Fruit fly (Drosophila melanogaster) whole organism, wandering third instar larva: ENCODE data around the gene raw.

Experiments
- Abd-B ChIP-seq: fragments of >200 bp; optimal IDR thresholded peaks from 2 replicates; lab custom pipeline; 2017; ENCODE audit warnings: missing biosample characterization, missing genetic modification characterization
- CG32264 ChIP-seq: fragments of 200-800 bp; sonication (Bioruptor generic); optimal IDR thresholded peaks from 2 replicates; lab custom pipeline; 2016; ENCODE audit warnings: missing biosample characterization, missing genetic modification characterization
- CG9705 ChIP-seq: fragments of 200-800 bp; sonication (Bioruptor generic); optimal IDR thresholded peaks from 2 replicates; lab custom pipeline; 2018; ENCODE audit warnings: missing biosample characterization, mild to moderate bottlenecking, missing genetic modification characterization
- CrebA ChIP-seq: fragments of 200-800 bp; sonication (Bioruptor generic); optimal IDR thresholded peaks from 2 replicates; lab custom pipeline; 2016; ENCODE audit warnings: missing biosample characterization, mild to moderate bottlenecking, missing genetic modification characterization, borderline replicate concordance
- Dfd ChIP-seq: fragments of >200 bp; optimal IDR thresholded peaks from 2 replicates; lab custom pipeline; 2017; ENCODE audit warnings: missing biosample characterization, missing genetic modification characterization
- Dif ChIP-seq: fragments of 200-275, 200-300 bp; sonication (Bioruptor generic); optimal IDR thresholded peaks from 2 replicates; lab custom pipeline; 2018; ENCODE audit warnings: missing biosample characterization, missing genetic modification characterization; ENCODE audit not compliant: partially characterized antibody
- GATAd ChIP-seq: sonication (Bioruptor generic); optimal IDR thresholded peaks from 2 replicates; lab custom pipeline; 2016; ENCODE audit warnings: missing biosample characterization, missing genetic modification characterization
- HLH106 ChIP-seq: fragments of 200-800 bp; optimal IDR thresholded peaks from 3 replicates; lab custom pipeline; 2019; ENCODE audit warnings: missing biosample characterization, mild to moderate bottlenecking, missing genetic modification characterization, moderate library complexity
- Hnf4 ChIP-seq: fragments of 200-800 bp; sonication (Bioruptor generic); optimal IDR thresholded peaks from 2 replicates; lab custom pipeline; 2016; ENCODE audit warnings: missing biosample characterization, mild to moderate bottlenecking, missing genetic modification characterization
- Hr78 ChIP-seq: fragments of >200 bp; optimal IDR thresholded peaks from 2 replicates; lab custom pipeline; 2017; ENCODE audit warnings: missing biosample characterization, missing genetic modification characterization
- Hr83 ChIP-seq: fragments of 200-300 bp; sonication (Bioruptor generic); optimal IDR thresholded peaks from 2 replicates; lab custom pipeline; 2016; ENCODE audit warnings: missing biosample characterization, mild to moderate bottlenecking, missing genetic modification characterization, moderate library complexity; ENCODE audit not compliant: poor library complexity, severe bottlenecking
- Jra ChIP-seq: sonication (Bioruptor generic); optimal IDR thresholded peaks from 2 replicates; lab custom pipeline; 2016; ENCODE audit warnings: missing biosample characterization, missing genetic modification characterization
- Mio ChIP-seq: sonication (Bioruptor generic); optimal IDR thresholded peaks from 2 replicates; lab custom pipeline; 2016; ENCODE audit warnings: missing biosample characterization, missing genetic modification characterization
- Myc ChIP-seq: fragments of >200 bp; optimal IDR thresholded peaks from 2 replicates; lab custom pipeline; 2017
- N ChIP-seq: fragments of >200 bp; optimal IDR thresholded peaks from 2 replicates; lab custom pipeline; 2018; ENCODE audit warnings: missing biosample characterization, missing external identifiers, missing genetic modification characterization
- OdsH ChIP-seq: fragments of 200-800 bp; sonication (Bioruptor generic); optimal IDR thresholded peaks from 2 replicates; lab custom pipeline; 2016; ENCODE audit warnings: missing biosample characterization, mild to moderate bottlenecking, missing genetic modification characterization
- Rel ChIP-seq, 2 experiments: fragments of 200-800 bp; sonication (Bioruptor generic) in 1 of 2; optimal IDR thresholded peaks; 2 replicates in 1 of 2; 3 replicates in 1 of 2; lab custom pipeline; 2016 to 2019; ENCODE audit warnings: mild to moderate bottlenecking in 2 of 2, missing biosample characterization in 2 of 2, missing genetic modification characterization in 2 of 2, moderate library complexity in 1 of 2
- Sp1 ChIP-seq: fragments of 200-800 bp; sonication (Bioruptor generic); optimal IDR thresholded peaks from 3 replicates; lab custom pipeline; 2019; ENCODE audit warnings: missing biosample characterization, mild to moderate bottlenecking, missing genetic modification characterization, moderate library complexity
- Vsx2 ChIP-seq: fragments of 200-300, 225-300 bp; sonication (Bioruptor generic); optimal IDR thresholded peaks from 2 replicates; lab custom pipeline; 2018; ENCODE audit warnings: missing biosample characterization, missing genetic modification characterization; ENCODE audit not compliant: partially characterized antibody
- br ChIP-seq: fragments of 200-800 bp; sonication (Bioruptor generic); optimal IDR thresholded peaks from 2 replicates; lab custom pipeline; 2016; ENCODE audit warnings: missing biosample characterization, missing genetic modification characterization
- brk ChIP-seq: fragments of 200-800 bp; sonication (Bioruptor generic); optimal IDR thresholded peaks from 2 replicates; lab custom pipeline; 2016; ENCODE audit warnings: missing biosample characterization, mild to moderate bottlenecking, missing genetic modification characterization
- dl ChIP-seq, 2 experiments: fragments of 175-275, 200-275 bp in 1 of 2; fragments of 200-275 bp in 1 of 2; sonication (Bioruptor generic); optimal IDR thresholded peaks; lab custom pipeline; 2018; ENCODE audit warnings: mild to moderate bottlenecking in 2 of 2, missing biosample characterization in 2 of 2, missing genetic modification characterization in 2 of 2, moderate library complexity in 2 of 2; ENCODE audit not compliant: partially characterized antibody in 2 of 2, insufficient read depth in 1 of 2
- dmrt93B ChIP-seq: fragments of 200-800 bp; sonication (Bioruptor generic); optimal IDR thresholded peaks from 2 replicates; lab custom pipeline; 2018; ENCODE audit warnings: missing biosample characterization, mild to moderate bottlenecking, missing genetic modification characterization
- dsf ChIP-seq: sonication (Bioruptor generic); optimal IDR thresholded peaks from 2 replicates; lab custom pipeline; 2016; ENCODE audit warnings: missing biosample characterization, missing genetic modification characterization, borderline replicate concordance
- ey ChIP-seq: fragments of 200-800 bp; sonication (Bioruptor generic); optimal IDR thresholded peaks from 2 replicates; lab custom pipeline; 2016; ENCODE audit warnings: missing biosample characterization, missing genetic modification characterization
- foxo ChIP-seq, 2 experiments: fragments of 200-800 bp; sonication (Bioruptor generic); optimal IDR thresholded peaks; 2 replicates in 1 of 2; 3 replicates in 1 of 2; lab custom pipeline; 2016 to 2017; ENCODE audit warnings: missing biosample characterization in 2 of 2, missing genetic modification characterization in 2 of 2
- fru ChIP-seq: fragments of 200-800 bp; sonication (Bioruptor generic); optimal IDR thresholded peaks from 3 replicates; lab custom pipeline; 2016; ENCODE audit warnings: missing biosample characterization, mild to moderate bottlenecking, missing genetic modification characterization
- h ChIP-seq: fragments of 200-800 bp; sonication (Bioruptor generic); optimal IDR thresholded peaks from 3 replicates; lab custom pipeline; 2016; ENCODE audit warnings: missing biosample characterization, mild to moderate bottlenecking, missing genetic modification characterization
- jim ChIP-seq: fragments of 175-275, 200-325 bp; sonication (Bioruptor generic); optimal IDR thresholded peaks from 2 replicates; lab custom pipeline; 2016; ENCODE audit warnings: missing biosample characterization, mild to moderate bottlenecking, missing genetic modification characterization
- lola ChIP-seq: fragments of >200 bp; optimal IDR thresholded peaks from 2 replicates; lab custom pipeline; 2017; ENCODE audit warnings: missing biosample characterization, missing genetic modification characterization
- pan ChIP-seq: fragments of >200 bp; optimal IDR thresholded peaks from 2 replicates; lab custom pipeline; 2017
- psq ChIP-seq: fragments of 200-800 bp; sonication (Bioruptor generic); optimal IDR thresholded peaks from 3 replicates; lab custom pipeline; 2017; ENCODE audit warnings: missing biosample characterization, mild to moderate bottlenecking, missing genetic modification characterization, moderate library complexity
- rgr ChIP-seq: fragments of 200-800 bp; sonication (Bioruptor generic); optimal IDR thresholded peaks from 3 replicates; lab custom pipeline; 2016; ENCODE audit warnings: missing biosample characterization, mild to moderate bottlenecking, missing genetic modification characterization
- sage ChIP-seq: fragments of 200-800 bp; sonication (Bioruptor generic); optimal IDR thresholded peaks from 2 replicates; lab custom pipeline; 2016; ENCODE audit warnings: missing biosample characterization, mild to moderate bottlenecking, missing genetic modification characterization
- sv ChIP-seq: fragments of 200-800 bp; sonication (Bioruptor generic); optimal IDR thresholded peaks from 3 replicates; lab custom pipeline; 2016; ENCODE audit warnings: missing biosample characterization, missing genetic modification characterization
- tai ChIP-seq: sonication (Bioruptor generic); optimal IDR thresholded peaks from 2 replicates; lab custom pipeline; 2016; ENCODE audit warnings: missing biosample characterization, missing genetic modification characterization
- usp ChIP-seq: fragments of >200 bp; optimal IDR thresholded peaks from 2 replicates; lab custom pipeline; 2017; ENCODE audit warnings: missing biosample characterization, missing genetic modification characterization
- woc ChIP-seq: sonication (Bioruptor generic); optimal IDR thresholded peaks from 2 replicates; lab custom pipeline; 2016; ENCODE audit warnings: missing biosample characterization, mild to moderate bottlenecking, missing genetic modification characterization

raw gene

DNA sequence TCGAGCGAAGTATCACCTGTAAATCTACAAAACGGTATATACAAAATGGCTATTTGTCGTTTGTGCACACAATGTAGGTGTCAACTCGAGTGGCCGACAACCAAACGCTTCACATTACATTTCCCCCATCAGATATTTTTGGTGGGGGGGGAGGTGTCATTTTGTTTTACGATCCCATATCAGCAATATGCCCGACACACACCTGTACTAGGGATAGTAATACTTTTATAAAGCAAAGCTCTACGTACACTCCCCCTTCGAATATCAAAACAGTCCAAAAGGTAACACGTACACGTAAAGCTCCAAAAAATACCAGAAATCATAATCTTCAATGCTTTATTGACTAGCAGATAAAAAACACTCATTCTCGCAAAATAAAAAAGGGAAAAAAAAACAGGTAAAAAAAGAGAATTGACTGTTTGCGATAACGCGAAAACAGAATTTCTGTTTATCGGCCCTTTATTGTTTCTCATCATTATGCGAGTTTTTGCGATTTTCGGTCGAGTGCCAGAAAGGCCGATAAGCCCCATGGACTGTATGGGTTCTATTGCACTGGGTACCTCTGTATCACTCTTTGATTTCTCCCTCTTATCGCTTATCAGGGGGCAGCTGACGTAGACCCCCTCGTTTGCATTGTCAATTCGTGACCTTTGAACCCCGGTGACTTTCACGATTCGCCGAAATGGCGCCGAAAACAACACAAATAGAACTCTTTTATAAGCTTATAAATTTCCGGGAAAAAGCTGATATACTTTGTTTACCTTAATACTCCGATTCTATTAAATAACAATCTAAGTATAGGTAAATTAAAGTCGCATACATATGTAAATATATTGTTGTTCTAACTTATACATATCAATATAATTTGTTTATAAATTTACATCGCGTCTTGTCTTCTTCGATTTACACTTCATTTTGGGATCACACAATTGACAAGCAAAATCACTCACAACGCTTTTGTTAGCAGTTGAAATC lies 35.5 kb downstream of the raw start, which contains the start of gene CatB:
CatB (plus strand) TSS at position 925 of the 975 bp plus-strand sequence.
- TF ChIP-seq Hr83 (GFP tag; lab: Kevin White, UChicago) (no peak), rgr (GFP tag; lab: Kevin White, UChicago) (no peak), dmrt93B (GFP tag; lab: Kevin White, UChicago) (no peak), woc (GFP tag; lab: Kevin White, UChicago) (peak; percentile 10), N (GFP tag; lab: Kevin White, UChicago) (no peak), Abd-B (GFP tag; lab: Kevin White, UChicago) (no peak), dl (GFP tag; optimal IDR thresholded peaks at IDR 0.05; lab: Kevin White, UChicago; ENCODE audit: insufficient read depth in 1 of 2, partially characterized antibody in 2 of 2) (no peak), foxo (GFP tag; optimal IDR thresholded peaks at IDR 0.05; lab: Kevin White, UChicago) (peak in 1 of 2 experiments; percentile 33), Hnf4 (GFP tag; lab: Kevin White, UChicago) (peak; percentile 72), Jra (GFP tag; lab: Kevin White, UChicago) (no peak), Mio (GFP tag; lab: Kevin White, UChicago) (no peak), psq (GFP tag; lab: Kevin White, UChicago) (no peak), dsf (GFP tag; lab: Kevin White, UChicago) (no peak), tai (no peak), brk (peak; percentile 73), HLH106 (tag; lab: Kevin White, UChicago) (no peak), Rel (GFP tag; optimal IDR thresholded peaks at IDR 0.05; lab: Kevin White, UChicago) (peak; percentile 65), Rel (tag; optimal IDR thresholded peaks at IDR 0.05; lab: Kevin White, UChicago) (peak; percentile 60), CG9705 (GFP tag; lab: Kevin White, UChicago) (no peak), sage (GFP tag; lab: Kevin White, UChicago) (no peak), pan (no peak), ey (GFP tag; lab: Kevin White, UChicago) (no peak), Hr78 (no peak), sv (GFP tag; lab: Kevin White, UChicago) (no peak), Sp1 (GFP tag; lab: Kevin White, UChicago) (peak; percentile 64), Myc (lab: Kevin White, UChicago) (no peak), GATAd (GFP tag; lab: Kevin White, UChicago) (no peak), usp (GFP tag; lab: Kevin White, UChicago) (no peak), Dif (GFP tag; lab: Kevin White, UChicago) (no peak), fru (no peak), lola (GFP tag; lab: Kevin White, UChicago) (no peak), CrebA (GFP tag; lab: Kevin White, UChicago) (peak; percentile 92), h (peak; percentile 66), jim (GFP tag; lab: Kevin White, UChicago) (no peak), Dfd (GFP tag; lab: Kevin White, UChicago) (no peak), OdsH (GFP tag; lab: Kevin White, UChicago) (no peak), CG32264 (GFP tag; lab: Kevin White, UChicago) (no peak), Vsx2 (GFP tag; lab: Kevin White, UChicago) (no peak), br (GFP tag; lab: Kevin White, UChicago) (peak; percentile 16)
